Fruit fly (Drosophila melanogaster) whole organism, embryonic: ENCODE measurements around the gene bys.

Experiments used
- Antp ChIP-seq: fragments of 200-800 bp; sonication (Bioruptor generic); optimal IDR thresholded peaks from 3 replicates; lab custom pipeline; 2016; ENCODE audit warnings: missing biosample characterization, missing genetic modification characterization
- Awh ChIP-seq: fragments of 200-800 bp; sonication (Bioruptor generic); IDR thresholded peaks from 2 replicates; pipeline ENCODE4, ENCODE4 v1.3.6; 2022; ENCODE audit warnings: missing biosample characterization, missing genetic modification characterization
- CG10209 ChIP-seq: fragments of 200-800 bp; sonication (Bioruptor generic); optimal IDR thresholded peaks from 3 replicates; lab custom pipeline; 2017; ENCODE audit warnings: missing biosample characterization, mild to moderate bottlenecking, missing genetic modification characterization, missing genetic modification reagents
- CG10366 ChIP-seq: fragments of 200-800 bp; sonication (Bioruptor generic); IDR thresholded peaks from 2 replicates; pipeline ENCODE4 v1.3.6; 2022; ENCODE audit warnings: missing biosample characterization, missing genetic modification characterization
- CG10431 ChIP-seq: fragments of 200-800 bp; sonication (Bioruptor generic); optimal IDR thresholded peaks from 3 replicates; lab custom pipeline; 2018; ENCODE audit warnings: missing biosample characterization, mild to moderate bottlenecking, missing genetic modification characterization
- CG11560 ChIP-seq: fragments of 200-800 bp; sonication (Bioruptor generic); IDR thresholded peaks from 3 replicates; pipeline ENCODE4 v1.3.6; 2022; ENCODE audit warnings: missing biosample characterization, missing genetic modification characterization
- CG13424 ChIP-seq: fragments of 200-800 bp; sonication (Bioruptor generic); optimal IDR thresholded peaks from 2 replicates; lab custom pipeline; 2019; ENCODE audit warnings: missing biosample characterization, mild to moderate bottlenecking, missing genetic modification characterization, moderate library complexity
- CG14014 ChIP-seq: fragments of 200-800 bp; sonication (Bioruptor generic); IDR thresholded peaks from 2 replicates; pipeline ENCODE4 v1.3.6; 2022; ENCODE audit warnings: missing biosample characterization, missing genetic modification characterization
- CG14441 ChIP-seq: fragments of 200-800 bp; sonication (Bioruptor generic); IDR thresholded peaks from 2 replicates; pipeline ENCODE4 v1.3.6; 2022; ENCODE audit warnings: missing biosample characterization, missing genetic modification characterization
- CG15479 ChIP-seq: fragments of 200-800 bp; sonication (Bioruptor generic); optimal IDR thresholded peaks from 3 replicates; lab custom pipeline; 2019; ENCODE audit warnings: missing biosample characterization, mild to moderate bottlenecking, missing genetic modification characterization, moderate library complexity
- CG16863 ChIP-seq: fragments of 200-800 bp; sonication (Bioruptor generic); optimal IDR thresholded peaks from 3 replicates; lab custom pipeline; 2016; ENCODE audit warnings: missing biosample characterization, missing genetic modification characterization
- CG18011 ChIP-seq: fragments of 200-800 bp; sonication (Bioruptor generic); optimal IDR thresholded peaks from 2 replicates; lab custom pipeline; 2017; ENCODE audit warnings: missing biosample characterization, missing genetic modification characterization, mild to moderate bottlenecking, moderate library complexity, missing genotype
- CG31365 ChIP-seq: fragments of 200-800 bp; sonication (Bioruptor generic); optimal IDR thresholded peaks from 2 replicates; lab custom pipeline; 2018; ENCODE audit warnings: missing biosample characterization, mild to moderate bottlenecking, missing genetic modification characterization
- CG32772 ChIP-seq: fragments of 200-800 bp; sonication (Bioruptor generic); IDR thresholded peaks from 2 replicates; pipeline ENCODE4 v1.3.6; 2022; ENCODE audit warnings: missing biosample characterization, missing genetic modification characterization
- CG34224 ChIP-seq: fragments of 200-800 bp; sonication (Bioruptor generic); IDR thresholded peaks from 3 replicates; pipeline ENCODE4 v1.3.6; 2022; ENCODE audit warnings: missing biosample characterization, missing genetic modification characterization; ENCODE audit not compliant: partially characterized antibody
- CG4404 ChIP-seq: fragments of 200-800 bp; sonication (Bioruptor generic); IDR thresholded peaks from 2 replicates; pipeline ENCODE4 v1.3.6; 2022; ENCODE audit warnings: missing biosample characterization, missing genetic modification characterization
- CG5245 ChIP-seq: fragments of 200-800 bp; sonication (Bioruptor generic); optimal IDR thresholded peaks from 3 replicates; lab custom pipeline; 2016; ENCODE audit warnings: missing biosample characterization, missing genetic modification characterization
- CG6683 ChIP-seq: fragments of 200-800 bp; sonication (Bioruptor generic); optimal IDR thresholded peaks from 2 replicates; lab custom pipeline; 2017; ENCODE audit warnings: missing biosample characterization, mild to moderate bottlenecking, missing genetic modification characterization, missing genetic modification reagents
- CG7556 ChIP-seq: fragments of 200-800 bp; sonication (Bioruptor generic); optimal IDR thresholded peaks from 2 replicates; lab custom pipeline; 2017; ENCODE audit warnings: missing biosample characterization, mild to moderate bottlenecking, missing genetic modification characterization
- CG7745 ChIP-seq: fragments of 200-800 bp; sonication (Bioruptor generic); optimal IDR thresholded peaks from 2 replicates; lab custom pipeline; 2018; ENCODE audit warnings: missing biosample characterization, mild to moderate bottlenecking, missing genetic modification characterization, moderate library complexity
- CG8290 ChIP-seq, 3 experiments: fragments of 200-800 bp; sonication (Bioruptor generic); optimal IDR thresholded peaks; 2 replicates each; lab custom pipeline; 2016 to 2019; ENCODE audit warnings: missing biosample characterization in 3 of 3, missing genetic modification characterization in 3 of 3, mild to moderate bottlenecking in 2 of 3, moderate library complexity in 1 of 3
- CG9727 ChIP-seq: fragments of 200-800 bp; sonication (Bioruptor generic); optimal IDR thresholded peaks from 3 replicates; lab custom pipeline; 2017; ENCODE audit warnings: missing biosample characterization, mild to moderate bottlenecking, missing genetic modification characterization
- Elba2 ChIP-seq: fragments of 200-800 bp; sonication (Bioruptor generic); optimal IDR thresholded peaks from 3 replicates; lab custom pipeline; 2016; ENCODE audit warnings: missing biosample characterization, missing genetic modification characterization
- Lim3 ChIP-seq: fragments of 200-800 bp; sonication (Bioruptor generic); IDR thresholded peaks from 2 replicates; pipeline ENCODE4 v1.3.6; 2022; ENCODE audit warnings: missing biosample characterization, missing genetic modification characterization
- Myb ChIP-seq: fragments of 200-800 bp; sonication (Bioruptor generic); optimal IDR thresholded peaks from 2 replicates; lab custom pipeline; 2016; ENCODE audit warnings: missing biosample characterization, missing genetic modification characterization
- Optix ChIP-seq: fragments of 200-800 bp; sonication (Bioruptor generic); IDR thresholded peaks from 3 replicates; pipeline ENCODE4 v1.3.6; 2022; ENCODE audit warnings: missing biosample characterization, missing genetic modification characterization
- Six4 ChIP-seq: fragments of 200-800 bp; sonication (Bioruptor generic); optimal IDR thresholded peaks from 2 replicates; lab custom pipeline; 2016; ENCODE audit warnings: missing biosample characterization, missing genetic modification characterization
- Sry-β ChIP-seq: fragments of 200-800 bp; sonication (Bioruptor generic); optimal IDR thresholded peaks from 2 replicates; lab custom pipeline; 2018; ENCODE audit warnings: missing biosample characterization, mild to moderate bottlenecking, missing genetic modification characterization, moderate library complexity
- TFAM ChIP-seq: fragments of 200-800 bp; sonication (Bioruptor generic); optimal IDR thresholded peaks from 2 replicates; lab custom pipeline; 2017; ENCODE audit warnings: missing biosample characterization, missing genetic modification characterization, inconsistent platforms
- abd-A ChIP-seq: fragments of 200-800 bp; sonication (Bioruptor generic); optimal IDR thresholded peaks from 3 replicates; lab custom pipeline; 2019; ENCODE audit warnings: missing biosample characterization, mild to moderate bottlenecking, missing genetic modification characterization, moderate library complexity
- ase ChIP-seq: fragments of 200-800 bp; sonication (Bioruptor generic); IDR thresholded peaks from 3 replicates; pipeline ENCODE4 v1.3.6; 2022; ENCODE audit warnings: missing biosample characterization, missing genetic modification characterization
- bsh ChIP-seq, 2 experiments: fragments of 200-800 bp; sonication (Bioruptor generic); optimal IDR thresholded peaks; 2 replicates each; lab custom pipeline; 2017 to 2018; ENCODE audit warnings: mild to moderate bottlenecking in 2 of 2, missing biosample characterization in 2 of 2, missing genetic modification characterization in 2 of 2, moderate library complexity in 1 of 2
- chm ChIP-seq: fragments of 200-800 bp; sonication (Bioruptor generic); IDR thresholded peaks from 2 replicates; pipeline ENCODE4 v1.3.6; 2022; ENCODE audit warnings: missing biosample characterization, missing genetic modification characterization
- fd64A ChIP-seq: fragments of 200-800 bp; sonication (Bioruptor generic); optimal IDR thresholded peaks from 3 replicates; lab custom pipeline; 2018; ENCODE audit warnings: missing biosample characterization, mild to moderate bottlenecking, missing genetic modification characterization
- gcm2 ChIP-seq: fragments of 200-800 bp; sonication (Bioruptor generic); optimal IDR thresholded peaks from 2 replicates; lab custom pipeline; 2016; ENCODE audit warnings: missing biosample characterization, missing genetic modification characterization
- gem ChIP-seq: fragments of 200-800 bp; sonication (Bioruptor generic); optimal IDR thresholded peaks from 2 replicates; lab custom pipeline; 2019; ENCODE audit warnings: missing biosample characterization, mild to moderate bottlenecking, missing genetic modification characterization, moderate library complexity
- hbn ChIP-seq: fragments of 200-800 bp; sonication (Bioruptor generic); IDR thresholded peaks from 2 replicates; pipeline ENCODE4 v1.3.6; 2022; ENCODE audit warnings: missing biosample characterization, missing genetic modification characterization; ENCODE audit not compliant: partially characterized antibody
- inv ChIP-seq: fragments of 200-800 bp; sonication (Bioruptor generic); IDR thresholded peaks from 2 replicates; pipeline ENCODE4 v1.3.6; 2022; ENCODE audit warnings: missing biosample characterization, missing genetic modification characterization; ENCODE audit not compliant: partially characterized antibody
- jigr1 ChIP-seq: fragments of 200-800 bp; sonication (Bioruptor generic); IDR thresholded peaks from 3 replicates; pipeline ENCODE4 v1.3.6; 2022; ENCODE audit warnings: missing biosample characterization, missing genetic modification characterization
- mld ChIP-seq: fragments of 200-800 bp; sonication (Bioruptor generic); IDR thresholded peaks from 3 replicates; pipeline ENCODE4 v1.3.6; 2022; ENCODE audit warnings: missing biosample characterization, missing genetic modification characterization; ENCODE audit not compliant: partially characterized antibody
- row ChIP-seq: fragments of 200-800 bp; sonication (Bioruptor generic); IDR thresholded peaks from 3 replicates; pipeline ENCODE4 v1.3.6; 2022; ENCODE audit warnings: missing biosample characterization, missing genetic modification characterization
- seq ChIP-seq: fragments of 200-800 bp; sonication (Bioruptor generic); IDR thresholded peaks from 2 replicates; pipeline ENCODE4 v1.3.6; 2022; ENCODE audit warnings: missing biosample characterization, missing genetic modification characterization
- sqz ChIP-seq: fragments of 200-800 bp; sonication (Bioruptor generic); optimal IDR thresholded peaks from 3 replicates; lab custom pipeline; 2018; ENCODE audit warnings: missing biosample characterization, mild to moderate bottlenecking, missing genetic modification characterization
- sr ChIP-seq: fragments of 200-800 bp; sonication (Bioruptor generic); IDR thresholded peaks from 3 replicates; pipeline ENCODE4 v1.3.6; 2022; ENCODE audit warnings: missing biosample characterization, missing genetic modification characterization
- tx ChIP-seq: fragments of 200-800 bp; sonication (Bioruptor generic); optimal IDR thresholded peaks from 2 replicates; lab custom pipeline; 2016; ENCODE audit warnings: missing biosample characterization, missing genetic modification characterization
- wek ChIP-seq: fragments of 200-800 bp; sonication (Bioruptor generic); optimal IDR thresholded peaks from 3 replicates; lab custom pipeline; 2018; ENCODE audit warnings: missing biosample characterization, mild to moderate bottlenecking, missing genetic modification characterization, moderate library complexity
- z ChIP-seq: fragments of 200-800 bp; sonication (Bioruptor generic); IDR thresholded peaks from 3 replicates; pipeline ENCODE4 v1.3.6; 2022; ENCODE audit warnings: missing biosample characterization, missing genetic modification characterization

bys gene

DNA sequence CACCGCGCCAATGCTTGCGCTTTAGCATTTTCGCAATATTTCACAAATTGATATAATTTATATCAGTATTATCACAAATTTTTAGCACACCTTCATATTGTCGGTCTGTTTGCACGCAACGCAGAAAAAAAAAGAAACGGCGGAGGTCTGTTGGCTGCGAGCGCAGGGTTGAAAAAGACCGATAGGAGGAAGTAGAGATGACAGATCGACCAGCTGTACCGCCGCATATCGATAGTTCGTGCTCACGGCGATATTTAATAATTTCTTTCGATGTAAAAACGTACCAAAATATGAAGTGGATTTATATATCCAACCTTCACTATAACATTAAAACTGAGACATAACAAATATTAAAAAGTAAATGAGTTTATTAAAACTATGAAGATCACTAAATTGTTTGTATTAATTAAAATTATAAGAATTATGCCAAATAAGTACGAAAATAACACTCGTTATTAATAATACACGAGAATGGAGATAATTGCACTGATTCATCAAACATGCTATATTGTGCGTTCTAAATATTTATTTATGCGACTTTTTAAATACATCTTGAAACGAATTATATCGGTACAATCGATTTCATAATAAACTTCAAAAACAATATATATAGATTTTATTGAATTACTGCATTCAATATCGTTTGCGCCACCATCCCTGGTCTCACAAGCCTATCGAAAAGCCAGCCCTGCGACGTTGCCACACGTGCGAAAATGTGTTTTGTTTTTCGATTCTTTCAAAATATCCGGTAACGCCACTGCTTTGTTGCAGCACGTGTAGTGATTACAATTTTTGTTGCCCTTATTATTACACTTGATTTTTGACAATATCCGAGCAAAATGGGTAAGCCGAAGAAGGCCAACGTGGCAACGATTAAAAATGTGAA is at the start of gene bys, which contains the start of gene RpS6 (continued):
- 0 out of 3 replicates have a peak, but pooled peaks have one; percentile 37 for TF ChIP-seq sr (GFP tag; lab: Robert Waterston, UW)
- TF ChIP-seq CG11560, result no peak
- peak; percentile 43 for TF ChIP-seq CG10209 (GFP tag; lab: Kevin White, UChicago)
- TF ChIP-seq CG16863, result no peak
- 0 out of 3 replicates have a peak, but pooled peaks have one; percentile 22 for TF ChIP-seq z (GFP tag; lab: Robert Waterston, UW)
- peak; percentile 61; the same call in 1 of the 3 replicates for TF ChIP-seq ase (GFP tag; lab: Robert Waterston, UW)
- peak; percentile 82 for TF ChIP-seq sqz
- TF ChIP-seq CG18011, result no peak
- TF ChIP-seq CG7745 (tag; lab: Kevin White, UChicago), result peak; percentile 2
- peak; percentile 11 for TF ChIP-seq CG13424 (tag; lab: Kevin White, UChicago)
- peak; percentile 51 for TF ChIP-seq CG10431 (GFP tag; lab: Kevin White, UChicago)
- TF ChIP-seq CG14441, result peak; percentile 58
- peak; percentile 77 for TF ChIP-seq inv (GFP tag; lab: Robert Waterston, UW)
- TF ChIP-seq Lim3 (GFP tag; lab: Robert Waterston, UW), result no peak
- no peak for TF ChIP-seq tx
- TF ChIP-seq Antp, result peak; percentile 35
- TF ChIP-seq CG10366 (GFP tag; lab: Robert Waterston, UW), result peak; percentile 53
- peak; percentile 33 for TF ChIP-seq wek (GFP tag; lab: Kevin White, UChicago)
- TF ChIP-seq seq, result no peak
- TF ChIP-seq Six4, result no peak
- peak; percentile 81 for TF ChIP-seq row
- TF ChIP-seq CG31365 (tag; lab: Kevin White, UChicago), result peak; percentile 6
- TF ChIP-seq TFAM (GFP tag; lab: Kevin White, UChicago), result no peak
- no peak for TF ChIP-seq CG6683 (GFP tag; lab: Kevin White, UChicago)
- no peak for TF ChIP-seq gcm2 (GFP tag; lab: Kevin White, UChicago)
- peak; percentile 26 for TF ChIP-seq CG15479 (GFP tag; lab: Kevin White, UChicago)
- peak; percentile 58 for TF ChIP-seq CG32772 (GFP tag; lab: Robert Waterston, UW)
- TF ChIP-seq abd-A (tag; lab: Kevin White, UChicago), result no peak
- no peak for TF ChIP-seq jigr1
- TF ChIP-seq CG8290 (GFP tag; optimal IDR thresholded peaks at IDR 0.05; lab: Kevin White, UChicago), result no peak
- peak in 1 of 2 experiments; percentile 65 for TF ChIP-seq CG8290 (tag; optimal IDR thresholded peaks at IDR 0.05; lab: Kevin White, UChicago)
- TF ChIP-seq CG7556 (GFP tag; lab: Kevin White, UChicago), result peak; percentile 49
- TF ChIP-seq Elba2 (GFP tag; lab: Kevin White, UChicago), result no peak
- peak; percentile 70 for TF ChIP-seq CG34224
- TF ChIP-seq CG5245 (GFP tag; lab: Kevin White, UChicago), result peak; percentile 19
- peak; percentile 19 for TF ChIP-seq fd64A (GFP tag; lab: Kevin White, UChicago)
- TF ChIP-seq mld (GFP tag; lab: Robert Waterston, UW), result peak; percentile 86; the same call in 2 of the 3 replicates
- TF ChIP-seq CG14014, result peak; percentile 42; the same call in 1 of the 2 replicates
- TF ChIP-seq CG4404 (GFP tag; lab: Robert Waterston, UW), result no peak
- TF ChIP-seq hbn, result peak; percentile 58
- peak; percentile 43; the same call in 1 of the 2 replicates for TF ChIP-seq Awh (GFP tag; lab: Robert Waterston, UW)
- no peak for TF ChIP-seq Myb (GFP tag; lab: Kevin White, UChicago)
- peak; percentile 50 for TF ChIP-seq gem (tag; lab: Kevin White, UChicago)
- peak; percentile 2 to 5 for TF ChIP-seq bsh (GFP tag; optimal IDR thresholded peaks at IDR 0.05; lab: Kevin White, UChicago)
- peak; percentile 16 for TF ChIP-seq Sry-β
- TF ChIP-seq chm (GFP tag; lab: Robert Waterston, UW), result peak; percentile 65
- TF ChIP-seq Optix (GFP tag; lab: Robert Waterston, UW), result 0 out of 3 replicates have a peak, but pooled peaks have one; percentile 32
- TF ChIP-seq CG9727 (GFP tag; lab: Kevin White, UChicago), result peak; percentile 74
